Worm (Caenorhabditis elegans) whole organism, young adult: Measurements from ENCODE around the gene W04E12.2.
"Not testable (repeated sequence)": the region's sequence is repeated elsewhere in the genome, so short reads cannot be mapped to it uniquely, and the experiment has no call there.

ENCODE experiments used
- T07F8.4 ChIP-seq: sonication (generic microtip); optimal IDR thresholded peaks from 2 replicates; lab custom pipeline; 2016; ENCODE audit warnings: mild to moderate bottlenecking, missing genetic modification characterization, moderate library complexity, missing compliant biosample characterization
- aptf-2 ChIP-seq: fragments of 200-800 bp; sonication (Bioruptor generic); conservative IDR thresholded peaks from 2 replicates; pipeline ENCODE4 v1.3.6; 2022; ENCODE audit warnings: missing genetic modification reagents, missing genetic modification characterization, missing compliant biosample characterization
- rpc-1 ChIP-seq, 2 experiments: fragments of 150-350 bp in 1 of 2; sonication (generic microtip) in 1 of 2; optimal IDR thresholded peaks; 2 replicates each; lab custom pipeline; 2014 to 2018; ENCODE audit warnings: missing biosample characterization in 1 of 2, missing genetic modification characterization in 1 of 2, missing genetic modification reagents in 1 of 2, missing genotype in 1 of 2
- sea-2 ChIP-seq: fragments of 200-800 bp; sonication (Bioruptor generic); IDR thresholded peaks from 2 replicates; pipeline ENCODE4 v1.3.6; 2022; ENCODE audit warnings: missing genetic modification characterization, missing compliant biosample characterization
- tbx-9 ChIP-seq: sonication (generic microtip); optimal IDR thresholded peaks from 2 replicates; lab custom pipeline; 2016; ENCODE audit warnings: borderline replicate concordance, missing genetic modification characterization, inconsistent platforms, missing compliant biosample characterization
- zfh-2 ChIP-seq: fragments of 200-800 bp; sonication (Bioruptor generic); conservative IDR thresholded peaks from 2 replicates; pipeline ENCODE4 v1.3.6; 2022; ENCODE audit warnings: missing genetic modification reagents, missing genetic modification characterization, missing compliant biosample characterization
- ztf-18 ChIP-seq: sonication (generic microtip); optimal IDR thresholded peaks from 2 replicates; lab custom pipeline; 2016; ENCODE audit warnings: missing genotype, mild to moderate bottlenecking, missing genetic modification characterization, missing compliant biosample characterization

DNA sequence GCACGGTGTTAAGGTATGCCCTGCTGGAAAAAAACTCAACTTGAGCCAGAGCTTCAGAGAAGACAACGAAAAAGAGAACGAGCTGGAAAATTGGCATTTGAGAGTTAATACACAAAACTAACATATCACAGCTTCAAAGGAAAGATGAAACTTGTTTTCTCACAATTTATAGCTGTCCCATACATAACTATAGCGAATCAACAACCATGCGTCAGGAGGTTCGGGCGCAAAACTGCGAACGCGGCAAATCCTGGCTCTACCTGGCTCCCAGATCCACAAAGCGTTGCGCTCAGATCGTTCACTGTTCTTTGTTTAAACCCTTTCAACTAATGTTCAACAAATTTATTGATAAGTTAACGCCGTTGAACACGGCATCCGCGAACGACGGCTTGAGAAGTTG, 29.3 kb downstream of the W04E12.2 start, which contains the start of gene Y43F8C.23:
- not testable (repeated sequence) for TF ChIP-seq T07F8.4 (tag; lab: Kevin White, UChicago); tbx-9 (tag; lab: Kevin White, UChicago); ztf-18; sea-2 (GFP tag; lab: Robert Waterston, UW); zfh-2 (GFP tag; lab: Robert Waterston, UW); aptf-2 (GFP tag; lab: Robert Waterston, UW); rpc-1 (optimal IDR thresholded peaks at IDR 0.05; lab: Kevin White, UChicago); rpc-1 (tag; optimal IDR thresholded peaks at IDR 0.05; lab: Kevin White, UChicago)
